Fruit fly (Drosophila melanogaster) whole organism, embryonic: Measurements from ENCODE around the gene da.

Source experiments
- Atf6 ChIP-seq: fragments of 200-800 bp; sonication (Bioruptor generic); IDR thresholded peaks from 2 replicates; pipeline ENCODE4 v1.3.6; 2022; ENCODE audit warnings: missing biosample characterization, missing genetic modification characterization
- Bdp1 ChIP-seq: fragments of 200-800 bp; sonication (Bioruptor generic); optimal IDR thresholded peaks from 3 replicates; lab custom pipeline; 2016; ENCODE audit warnings: missing biosample characterization, missing genetic modification characterization
- CG1024 ChIP-seq: fragments of 200-800 bp; sonication (Bioruptor generic); IDR thresholded peaks from 2 replicates; pipeline ENCODE4 v1.3.6; 2022; ENCODE audit warnings: missing biosample characterization, missing genetic modification characterization
- CG10267 ChIP-seq: fragments of 200-800 bp; sonication (Bioruptor generic); optimal IDR thresholded peaks from 2 replicates; lab custom pipeline; 2018; ENCODE audit warnings: missing biosample characterization, mild to moderate bottlenecking, missing genetic modification characterization, moderate library complexity
- CG10654 ChIP-seq: fragments of 200-800 bp; sonication (Bioruptor generic); optimal IDR thresholded peaks from 2 replicates; lab custom pipeline; 2016; ENCODE audit warnings: missing biosample characterization, missing genetic modification characterization
- CG12071 ChIP-seq: fragments of 200-800 bp; sonication (Bioruptor generic); optimal IDR thresholded peaks from 3 replicates; lab custom pipeline; 2018; ENCODE audit warnings: missing biosample characterization, mild to moderate bottlenecking, missing genetic modification characterization
- CG12155 ChIP-seq: fragments of 200-800 bp; sonication (Bioruptor generic); optimal IDR thresholded peaks from 3 replicates; lab custom pipeline; 2016; ENCODE audit warnings: missing biosample characterization, missing genetic modification characterization
- CG14441 ChIP-seq: fragments of 200-800 bp; sonication (Bioruptor generic); IDR thresholded peaks from 2 replicates; pipeline ENCODE4 v1.3.6; 2022; ENCODE audit warnings: missing biosample characterization, missing genetic modification characterization
- CG14860 ChIP-seq: fragments of 200-800 bp; sonication (Bioruptor generic); IDR thresholded peaks from 3 replicates; pipeline ENCODE4 v1.3.6; 2022; ENCODE audit warnings: missing biosample characterization, missing genetic modification characterization; ENCODE audit not compliant: partially characterized antibody
- CG17359 ChIP-seq: fragments of 200-800 bp; sonication (Bioruptor generic); optimal IDR thresholded peaks from 3 replicates; lab custom pipeline; 2018; ENCODE audit warnings: missing biosample characterization, mild to moderate bottlenecking, missing genetic modification characterization, moderate library complexity
- CG2199 ChIP-seq: fragments of 200-800 bp; sonication (Bioruptor generic); IDR thresholded peaks from 3 replicates; pipeline ENCODE4 v1.3.6; 2022; ENCODE audit warnings: missing biosample characterization, missing genetic modification characterization
- CG30020 ChIP-seq: fragments of 200-800 bp; optimal IDR thresholded peaks from 2 replicates; lab custom pipeline; 2019; ENCODE audit warnings: missing biosample characterization, mild to moderate bottlenecking, missing genetic modification characterization, moderate library complexity
- CG30403 ChIP-seq: fragments of 200-800 bp; sonication (Bioruptor generic); optimal IDR thresholded peaks from 3 replicates; lab custom pipeline; 2016; ENCODE audit warnings: missing biosample characterization, missing genetic modification characterization
- CG31388 ChIP-seq: fragments of 200-800 bp; sonication (Bioruptor generic); optimal IDR thresholded peaks from 2 replicates; lab custom pipeline; 2016; ENCODE audit warnings: missing biosample characterization, missing genetic modification characterization
- CG34224 ChIP-seq: fragments of 200-800 bp; sonication (Bioruptor generic); IDR thresholded peaks from 3 replicates; pipeline ENCODE4 v1.3.6; 2022; ENCODE audit warnings: missing biosample characterization, missing genetic modification characterization; ENCODE audit not compliant: partially characterized antibody
- CG4617 ChIP-seq: fragments of 200-800 bp; sonication (Bioruptor generic); optimal IDR thresholded peaks from 3 replicates; lab custom pipeline; 2016; ENCODE audit warnings: missing biosample characterization, missing genetic modification characterization, borderline replicate concordance
- CG5245 ChIP-seq: fragments of 200-800 bp; sonication (Bioruptor generic); optimal IDR thresholded peaks from 3 replicates; lab custom pipeline; 2016; ENCODE audit warnings: missing biosample characterization, missing genetic modification characterization
- CG6765 ChIP-seq: fragments of 200-800 bp; sonication (Bioruptor generic); optimal IDR thresholded peaks from 3 replicates; lab custom pipeline; 2017; ENCODE audit warnings: missing biosample characterization, mild to moderate bottlenecking, missing genetic modification characterization
- CG6791 ChIP-seq: fragments of 200-800 bp; sonication (Bioruptor generic); IDR thresholded peaks from 3 replicates; pipeline ENCODE4 v1.3.6; 2022; ENCODE audit warnings: missing biosample characterization, missing genetic modification characterization; ENCODE audit not compliant: partially characterized antibody
- CG7928 ChIP-seq: fragments of 200-800 bp; sonication (Bioruptor generic); optimal IDR thresholded peaks from 2 replicates; lab custom pipeline; 2017; ENCODE audit warnings: missing biosample characterization, mild to moderate bottlenecking, missing genetic modification characterization
- CG8290 ChIP-seq, 3 experiments: fragments of 200-800 bp; sonication (Bioruptor generic); optimal IDR thresholded peaks; 2 replicates each; lab custom pipeline; 2016 to 2019; ENCODE audit warnings: missing biosample characterization in 3 of 3, missing genetic modification characterization in 3 of 3, mild to moderate bottlenecking in 2 of 3, moderate library complexity in 1 of 3
- CG9437 ChIP-seq: fragments of 200-800 bp; sonication (Bioruptor generic); optimal IDR thresholded peaks from 2 replicates; lab custom pipeline; 2018; ENCODE audit warnings: missing biosample characterization, mild to moderate bottlenecking, missing genetic modification characterization
- CHES-1-like ChIP-seq: fragments of 200-800 bp; sonication (Bioruptor generic); optimal IDR thresholded peaks from 2 replicates; lab custom pipeline; 2016; ENCODE audit warnings: missing biosample characterization, missing genetic modification characterization
- Chrac-16 ChIP-seq: fragments of 200-800 bp; sonication (Bioruptor generic); optimal IDR thresholded peaks from 3 replicates; lab custom pipeline; 2016; ENCODE audit warnings: missing biosample characterization, missing genetic modification characterization
- Dip2 ChIP-seq: fragments of 200-800 bp; sonication (Bioruptor generic); IDR thresholded peaks from 2 replicates; pipeline ENCODE4 v1.3.6; 2022; ENCODE audit warnings: missing biosample characterization, missing genetic modification characterization
- Dll ChIP-seq: fragments of 200-800 bp; sonication (Bioruptor generic); IDR thresholded peaks from 4 replicates; pipeline ENCODE4 v1.3.6; 2022; ENCODE audit warnings: missing biosample characterization, missing genetic modification characterization; ENCODE audit not compliant: partially characterized antibody
- Doc2 ChIP-seq: fragments of 200-800 bp; sonication (Bioruptor generic); IDR thresholded peaks from 2 replicates; pipeline ENCODE4 v1.3.6; 2022; ENCODE audit warnings: missing biosample characterization, missing genetic modification characterization
- Ets65A ChIP-seq: fragments of 200-800 bp; sonication (Bioruptor generic); peaks from one replicate; lab custom pipeline; 2016; ENCODE audit warnings: missing biosample characterization, missing genetic modification characterization
- Gug ChIP-seq: fragments of 200-800 bp; sonication (Bioruptor generic); IDR thresholded peaks from 4 replicates; pipeline ENCODE4 v1.3.6; 2022; ENCODE audit warnings: missing biosample characterization, missing genetic modification characterization
- HLH4C ChIP-seq: fragments of 200-800 bp; sonication (Bioruptor generic); IDR thresholded peaks from 3 replicates; pipeline ENCODE4 v1.3.6; 2022; ENCODE audit warnings: missing biosample characterization, missing genetic modification characterization; ENCODE audit not compliant: partially characterized antibody
- Hr51 ChIP-seq, 2 experiments: fragments of 200-800 bp; sonication (Bioruptor generic); optimal IDR thresholded peaks; 2 replicates in 1 of 2; 3 replicates in 1 of 2; lab custom pipeline; 2016 to 2018; ENCODE audit warnings: missing biosample characterization in 2 of 2, missing genetic modification characterization in 2 of 2, mild to moderate bottlenecking in 1 of 2, moderate library complexity in 1 of 2
- NC2β ChIP-seq: fragments of 200-800 bp; sonication (Bioruptor generic); optimal IDR thresholded peaks from 2 replicates; lab custom pipeline; 2016; ENCODE audit warnings: missing biosample characterization, missing genetic modification characterization
- Sin3A ChIP-seq: fragments of >200 bp; optimal IDR thresholded peaks from 2 replicates; lab custom pipeline; 2018
- Taf1 ChIP-seq: fragments of 200-800 bp; sonication (Bioruptor generic); IDR thresholded peaks from 2 replicates; pipeline ENCODE4 v1.3.6; 2022; ENCODE audit warnings: missing biosample characterization, missing genetic modification characterization
- aop ChIP-seq: fragments of 200-800 bp; sonication (Bioruptor generic); IDR thresholded peaks from 2 replicates; pipeline ENCODE4 v1.3.6; 2022; ENCODE audit warnings: missing biosample characterization, missing genetic modification characterization
- ap ChIP-seq: fragments of 200-800 bp; sonication (Bioruptor generic); IDR thresholded peaks from 2 replicates; pipeline ENCODE4 v1.3.6; 2022; ENCODE audit warnings: missing biosample characterization, missing genetic modification characterization
- bab2 ChIP-seq: fragments of 200-800 bp; sonication (Bioruptor generic); optimal IDR thresholded peaks from 2 replicates; lab custom pipeline; 2016; ENCODE audit warnings: missing biosample characterization, missing genetic modification characterization
- bowl ChIP-seq: fragments of 200-800 bp; sonication (Bioruptor generic); IDR thresholded peaks from 2 replicates; pipeline ENCODE4 v1.3.6; 2022; ENCODE audit warnings: missing biosample characterization, missing genetic modification characterization
- chm ChIP-seq: fragments of 200-800 bp; sonication (Bioruptor generic); IDR thresholded peaks from 2 replicates; pipeline ENCODE4 v1.3.6; 2022; ENCODE audit warnings: missing biosample characterization, missing genetic modification characterization
- eyg ChIP-seq: fragments of 200-800 bp; sonication (Bioruptor generic); optimal IDR thresholded peaks from 3 replicates; lab custom pipeline; 2016; ENCODE audit warnings: missing biosample characterization, missing genetic modification characterization
- fd102C ChIP-seq: fragments of 200-800 bp; sonication (Bioruptor generic); optimal IDR thresholded peaks from 2 replicates; lab custom pipeline; 2018; ENCODE audit warnings: missing biosample characterization, mild to moderate bottlenecking, missing genetic modification characterization, moderate library complexity
- gce ChIP-seq: fragments of 200-800 bp; sonication (Bioruptor generic); IDR thresholded peaks from 3 replicates; pipeline ENCODE4 v1.3.6; 2022; ENCODE audit warnings: missing biosample characterization, missing genetic modification characterization
- gcm ChIP-seq: fragments of 200-800 bp; sonication (Bioruptor generic); optimal IDR thresholded peaks from 2 replicates; lab custom pipeline; 2019; ENCODE audit warnings: missing biosample characterization, mild to moderate bottlenecking, missing genetic modification characterization, moderate library complexity
- jing ChIP-seq: fragments of 200-800 bp; sonication (Bioruptor generic); optimal IDR thresholded peaks from 2 replicates; lab custom pipeline; 2018; ENCODE audit warnings: missing biosample characterization, mild to moderate bottlenecking, missing genetic modification characterization
- ken ChIP-seq: fragments of 200-800 bp; sonication (Bioruptor generic); IDR thresholded peaks from 3 replicates; pipeline ENCODE4 v1.3.6; 2022; ENCODE audit warnings: missing biosample characterization, missing genetic modification characterization
- klu ChIP-seq: fragments of 200-800 bp; sonication (Bioruptor generic); IDR thresholded peaks from 2 replicates; pipeline ENCODE4 v1.3.6; 2022; ENCODE audit warnings: missing biosample characterization, missing genetic modification characterization
- lmd ChIP-seq: fragments of 200-800 bp; sonication (Bioruptor generic); IDR thresholded peaks from 2 replicates; pipeline ENCODE4 v1.3.6; 2022; ENCODE audit warnings: missing biosample characterization, missing genetic modification characterization
- otp ChIP-seq: fragments of 200-800 bp; sonication (Bioruptor generic); IDR thresholded peaks from 3 replicates; pipeline ENCODE4, ENCODE4 v1.3.6; 2022; ENCODE audit warnings: missing biosample characterization, missing genetic modification characterization
- pzg ChIP-seq: fragments of 200-800 bp; sonication (Bioruptor generic); optimal IDR thresholded peaks from 3 replicates; lab custom pipeline; 2018; ENCODE audit warnings: missing biosample characterization, mild to moderate bottlenecking, missing genetic modification characterization, moderate library complexity
- sc ChIP-seq, 3 experiments: fragments of >200 bp in 2 of 3; fragments of 200-800 bp in 1 of 3; sonication (Bioruptor generic) in 1 of 3; optimal IDR thresholded peaks; 2 replicates in 2 of 3; 3 replicates in 1 of 3; lab custom pipeline; 2017; ENCODE audit warnings: mild to moderate bottlenecking in 1 of 3, missing biosample characterization in 1 of 3, missing genetic modification characterization in 1 of 3, missing genetic modification reagents in 1 of 3
- tap ChIP-seq: fragments of 200-800 bp; optimal IDR thresholded peaks from 3 replicates; lab custom pipeline; 2019; ENCODE audit warnings: missing biosample characterization, mild to moderate bottlenecking, missing genetic modification characterization, moderate library complexity
- usp ChIP-seq: fragments of >200 bp; optimal IDR thresholded peaks from 2 replicates; lab custom pipeline; 2017; ENCODE audit warnings: missing biosample characterization, missing genetic modification characterization

Gene da

dm6 chr2L:10439174-10439573, 51.3 kb downstream of the da start, which contains the start of gene Nse4 (continued):
- TF ChIP-seq Ets65A (GFP tag; lab: Kevin White, UChicago) = no peak
- no peak for TF ChIP-seq ap (GFP tag; lab: Robert Waterston, UW)
- no peak for TF ChIP-seq Taf1
- peak; percentile 61 for TF ChIP-seq pzg (GFP tag; lab: Kevin White, UChicago)
- TF ChIP-seq CG34224 (GFP tag; lab: Robert Waterston, UW) = peak; percentile 93
- TF ChIP-seq CG12071 (GFP tag; lab: Kevin White, UChicago) = no peak
- TF ChIP-seq CG17359 (tag; lab: Kevin White, UChicago) = no peak
- TF ChIP-seq Dip2 (GFP tag; lab: Robert Waterston, UW) = no peak
- no peak for TF ChIP-seq klu (GFP tag; lab: Robert Waterston, UW)
- peak; percentile 77 for TF ChIP-seq Dll
- peak; percentile 31 for TF ChIP-seq CG10267 (tag; lab: Kevin White, UChicago)
- no peak for TF ChIP-seq Doc2
- TF ChIP-seq CG30403 (GFP tag; lab: Kevin White, UChicago) = no peak
- TF ChIP-seq CG31388 = no peak
- TF ChIP-seq Atf6 (GFP tag; lab: Robert Waterston, UW) = no peak
- peak; percentile 41 for TF ChIP-seq CG4617 (GFP tag; lab: Kevin White, UChicago)
- TF ChIP-seq CG9437 (GFP tag; lab: Kevin White, UChicago) = no peak
- no peak for TF ChIP-seq otp (GFP tag; lab: Robert Waterston, UW)
- TF ChIP-seq gce = no peak
- no peak for TF ChIP-seq ken
- peak; percentile 93 for TF ChIP-seq CG14860 (GFP tag; lab: Robert Waterston, UW)
- TF ChIP-seq Chrac-16 = no peak
- TF ChIP-seq tap (tag; lab: Kevin White, UChicago) = no peak
- no peak for TF ChIP-seq Bdp1
- TF ChIP-seq CG10654 (GFP tag; lab: Kevin White, UChicago) = no peak
- TF ChIP-seq lmd = no peak
- TF ChIP-seq fd102C (GFP tag; lab: Kevin White, UChicago) = no peak
- TF ChIP-seq bowl (GFP tag; lab: Robert Waterston, UW) = no peak
- no peak for TF ChIP-seq CG12155 (GFP tag; lab: Kevin White, UChicago)
- TF ChIP-seq CG30020 = peak; percentile 97
- peak; percentile 38 for TF ChIP-seq CG8290 (GFP tag; optimal IDR thresholded peaks at IDR 0.05; lab: Kevin White, UChicago)
- TF ChIP-seq CG8290 (tag; optimal IDR thresholded peaks at IDR 0.05; lab: Kevin White, UChicago) = no peak
- TF ChIP-seq eyg = no peak
- TF ChIP-seq CHES-1-like (GFP tag; lab: Kevin White, UChicago) = no peak
- TF ChIP-seq HLH4C = peak; percentile 94
- TF ChIP-seq Sin3A (lab: Kevin White, UChicago) = no peak
- TF ChIP-seq CG7928 (GFP tag; lab: Kevin White, UChicago) = no peak
- TF ChIP-seq CG6791 (GFP tag; lab: Robert Waterston, UW) = peak; percentile 90
- no peak for TF ChIP-seq NC2β (GFP tag; lab: Kevin White, UChicago)
- no peak for TF ChIP-seq Hr51 (GFP tag; optimal IDR thresholded peaks at IDR 0.05; lab: Kevin White, UChicago)
- no peak for TF ChIP-seq usp (GFP tag; lab: Kevin White, UChicago)
- no peak for TF ChIP-seq CG6765 (GFP tag; lab: Kevin White, UChicago)
- TF ChIP-seq CG5245 (GFP tag; lab: Kevin White, UChicago) = no peak
- no peak for TF ChIP-seq gcm (GFP tag; lab: Kevin White, UChicago)
- TF ChIP-seq jing (GFP tag; lab: Kevin White, UChicago) = no peak
- peak; percentile 86 for TF ChIP-seq CG1024
- TF ChIP-seq chm (GFP tag; lab: Robert Waterston, UW) = no peak
- no peak for TF ChIP-seq aop
- no peak for TF ChIP-seq CG14441 (GFP tag; lab: Robert Waterston, UW)
- TF ChIP-seq sc (optimal IDR thresholded peaks at IDR 0.05; lab: Kevin White, UChicago) = no peak
- no peak for TF ChIP-seq sc (GFP tag; optimal IDR thresholded peaks at IDR 0.05; lab: Kevin White, UChicago)
- no peak for TF ChIP-seq Gug
- TF ChIP-seq CG2199 (GFP tag; lab: Robert Waterston, UW) = no peak
- no peak for TF ChIP-seq bab2
